Worm (Caenorhabditis elegans) whole organism, L4 larva: ENCODE measurements around the gene ram-2.

Experiments used
- ama-1 ChIP-seq: fragments of 150-350 bp; optimal IDR thresholded peaks from 2 replicates; lab custom pipeline; 2014; ENCODE audit warnings: inconsistent platforms, mixed read lengths
- ces-1 ChIP-seq: fragments of 150-350 bp; sonication (generic microtip); optimal IDR thresholded peaks from 4 replicates; lab custom pipeline; 2014; ENCODE audit warnings: missing biosample characterization, missing genetic modification reagents, missing genetic modification characterization
- daf-19 ChIP-seq: fragments of 200-800 bp; sonication (Bioruptor generic); conservative IDR thresholded peaks from 2 replicates; pipeline ENCODE4 v1.3.6; 2022; ENCODE audit warnings: missing genetic modification characterization, missing compliant biosample characterization
- fkh-10 ChIP-seq: fragments of 150-350 bp; optimal IDR thresholded peaks from 2 replicates; lab custom pipeline; 2014; ENCODE audit warnings: missing biosample characterization, missing genetic modification reagents, missing genetic modification characterization
- lin-39 ChIP-seq: fragments of 150-350 bp; optimal IDR thresholded peaks from 2 replicates; lab custom pipeline; 2014; ENCODE audit warnings: missing biosample characterization, missing genetic modification reagents, missing genetic modification characterization
- snpc-4 ChIP-seq: fragments of 150-350 bp; optimal IDR thresholded peaks from 2 replicates; lab custom pipeline; 2014; ENCODE audit warnings: missing biosample characterization, missing genetic modification characterization
- tag-97 ChIP-seq: fragments of 200-800 bp; sonication (Bioruptor generic); IDR thresholded peaks from 2 replicates; pipeline ENCODE4 v1.3.6; 2022; ENCODE audit warnings: missing genetic modification characterization, missing compliant biosample characterization

DNA sequence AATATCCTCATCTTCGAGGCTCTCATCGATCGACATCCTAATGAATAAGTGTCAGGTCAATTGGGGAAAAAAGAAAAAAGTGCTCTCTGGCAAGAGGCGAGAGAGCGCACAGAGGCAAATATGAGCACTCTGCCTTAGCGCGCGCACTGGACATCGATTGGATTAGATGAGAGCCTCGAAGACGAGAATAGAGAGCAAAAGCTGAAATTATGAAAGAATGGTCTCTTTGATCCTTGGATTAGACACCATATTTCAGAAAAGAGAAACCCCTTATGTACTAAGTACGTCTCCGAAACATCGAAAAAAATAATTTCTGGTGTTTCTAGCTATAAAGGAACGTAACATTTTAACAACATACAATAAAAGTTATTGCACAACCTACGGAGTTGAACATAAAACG is 38.5 kb upstream of the ram-2 start, which contains the start of gene F45E10.2:
- TF ChIP-seq snpc-4 (no peak), ces-1 (GFP tag; lab: Kevin White, UChicago) (no peak), tag-97 (GFP tag; lab: Robert Waterston, UW) (no peak), lin-39 (no peak), daf-19 (no peak), fkh-10 (GFP tag; lab: Kevin White, UChicago) (no peak), ama-1 (lab: Kevin White, UChicago) (no peak)
